Fruit fly (Drosophila melanogaster) whole organism, embryonic: Measurements from ENCODE around the gene CG33927.

ENCODE experiments used
- Adf1 ChIP-seq: fragments of 200-800 bp; sonication (Bioruptor generic); IDR thresholded peaks from 2 replicates; pipeline ENCODE4 v1.3.6; 2022; ENCODE audit warnings: missing biosample characterization, missing genetic modification characterization
- Awh ChIP-seq: fragments of 200-800 bp; sonication (Bioruptor generic); IDR thresholded peaks from 2 replicates; pipeline ENCODE4, ENCODE4 v1.3.6; 2022; ENCODE audit warnings: missing biosample characterization, missing genetic modification characterization
- Blimp-1 ChIP-seq: fragments of 200-800 bp; sonication (Bioruptor generic); optimal IDR thresholded peaks from 3 replicates; lab custom pipeline; 2018; ENCODE audit warnings: missing biosample characterization, missing genetic modification characterization, mild to moderate bottlenecking, moderate library complexity, missing genetic modification reagents
- CG12391 ChIP-seq: fragments of 200-800 bp; sonication (Bioruptor generic); optimal IDR thresholded peaks from 3 replicates; lab custom pipeline; 2018; ENCODE audit warnings: missing biosample characterization, mild to moderate bottlenecking, missing genetic modification characterization, moderate library complexity
- CG14667 ChIP-seq: fragments of 200-800 bp; sonication (Bioruptor generic); IDR thresholded peaks from 2 replicates; pipeline ENCODE4 v1.3.6; 2022; ENCODE audit warnings: missing biosample characterization, missing genetic modification characterization
- CG14710 ChIP-seq: fragments of 200-800 bp; sonication (Bioruptor generic); optimal IDR thresholded peaks from 3 replicates; lab custom pipeline; 2019; ENCODE audit warnings: missing biosample characterization, mild to moderate bottlenecking, missing genetic modification characterization, moderate library complexity
- CG15011 ChIP-seq: fragments of 200-800 bp; sonication (Bioruptor generic); optimal IDR thresholded peaks from 3 replicates; lab custom pipeline; 2018; ENCODE audit warnings: missing biosample characterization, mild to moderate bottlenecking, missing genetic modification characterization
- CG15601 ChIP-seq: fragments of 200-800 bp; sonication (Bioruptor generic); optimal IDR thresholded peaks from 3 replicates; lab custom pipeline; 2019; ENCODE audit warnings: missing biosample characterization, mild to moderate bottlenecking, missing genetic modification characterization, moderate library complexity
- CG1647 ChIP-seq: fragments of 200-800 bp; sonication (Bioruptor generic); optimal IDR thresholded peaks from 3 replicates; lab custom pipeline; 2016; ENCODE audit warnings: missing biosample characterization, missing genetic modification characterization
- CG17912 ChIP-seq: fragments of 200-800 bp; sonication (Bioruptor generic); optimal IDR thresholded peaks from 2 replicates; lab custom pipeline; 2018; ENCODE audit warnings: missing biosample characterization, mild to moderate bottlenecking, missing genetic modification characterization
- CG2712 ChIP-seq: fragments of 200-800 bp; optimal IDR thresholded peaks from 3 replicates; lab custom pipeline; 2019; ENCODE audit warnings: missing biosample characterization, mild to moderate bottlenecking, missing genetic modification characterization, moderate library complexity
- CG6683 ChIP-seq: fragments of 200-800 bp; sonication (Bioruptor generic); optimal IDR thresholded peaks from 2 replicates; lab custom pipeline; 2017; ENCODE audit warnings: missing biosample characterization, mild to moderate bottlenecking, missing genetic modification characterization, missing genetic modification reagents
- CG8290 ChIP-seq, 3 experiments: fragments of 200-800 bp; sonication (Bioruptor generic); optimal IDR thresholded peaks; 2 replicates each; lab custom pipeline; 2016 to 2019; ENCODE audit warnings: missing biosample characterization in 3 of 3, missing genetic modification characterization in 3 of 3, mild to moderate bottlenecking in 2 of 3, moderate library complexity in 1 of 3
- D19B ChIP-seq: fragments of 200-800 bp; sonication (Bioruptor generic); optimal IDR thresholded peaks from 2 replicates; lab custom pipeline; 2017; ENCODE audit warnings: missing biosample characterization, mild to moderate bottlenecking, missing genetic modification characterization
- Dll ChIP-seq: fragments of 200-800 bp; sonication (Bioruptor generic); IDR thresholded peaks from 4 replicates; pipeline ENCODE4 v1.3.6; 2022; ENCODE audit warnings: missing biosample characterization, missing genetic modification characterization; ENCODE audit not compliant: partially characterized antibody
- Doc3 ChIP-seq: fragments of 200-800 bp; sonication (Bioruptor generic); IDR thresholded peaks from 3 replicates; pipeline ENCODE4 v1.3.6; 2022; ENCODE audit warnings: missing biosample characterization, missing genetic modification characterization; ENCODE audit not compliant: partially characterized antibody
- Elba2 ChIP-seq: fragments of 200-800 bp; sonication (Bioruptor generic); optimal IDR thresholded peaks from 3 replicates; lab custom pipeline; 2016; ENCODE audit warnings: missing biosample characterization, missing genetic modification characterization
- Fer3 ChIP-seq: fragments of 200-800 bp; sonication (Bioruptor generic); optimal IDR thresholded peaks from 2 replicates; lab custom pipeline; 2018; ENCODE audit warnings: missing biosample characterization, mild to moderate bottlenecking, missing genetic modification characterization, moderate library complexity
- HmgD ChIP-seq: fragments of 200-800 bp; sonication (Bioruptor generic); optimal IDR thresholded peaks from 3 replicates; lab custom pipeline; 2016; ENCODE audit warnings: missing biosample characterization, missing genetic modification characterization
- Hmr ChIP-seq: fragments of 200-800 bp; sonication (Bioruptor generic); optimal IDR thresholded peaks from 3 replicates; lab custom pipeline; 2017; ENCODE audit warnings: mild to moderate bottlenecking, missing biosample characterization, missing genetic modification reagents, missing genetic modification characterization
- Max ChIP-seq: fragments of 200-800 bp; sonication (Bioruptor generic); optimal IDR thresholded peaks from 2 replicates; lab custom pipeline; 2016; ENCODE audit warnings: missing biosample characterization, mild to moderate bottlenecking, missing genetic modification characterization
- Oaz ChIP-seq: fragments of 200-800 bp; sonication (Bioruptor generic); IDR thresholded peaks from 2 replicates; pipeline ENCODE4 v1.3.6; 2022; ENCODE audit warnings: missing biosample characterization, missing genetic modification characterization
- Six4 ChIP-seq: fragments of 200-800 bp; sonication (Bioruptor generic); optimal IDR thresholded peaks from 2 replicates; lab custom pipeline; 2016; ENCODE audit warnings: missing biosample characterization, missing genetic modification characterization
- abd-A ChIP-seq: fragments of 200-800 bp; sonication (Bioruptor generic); optimal IDR thresholded peaks from 3 replicates; lab custom pipeline; 2019; ENCODE audit warnings: missing biosample characterization, mild to moderate bottlenecking, missing genetic modification characterization, moderate library complexity
- ac ChIP-seq: fragments of 200-800 bp; sonication (Bioruptor generic); optimal IDR thresholded peaks from 3 replicates; lab custom pipeline; 2017; ENCODE audit warnings: missing biosample characterization, mild to moderate bottlenecking, missing genetic modification characterization
- ap ChIP-seq: fragments of 200-800 bp; sonication (Bioruptor generic); IDR thresholded peaks from 2 replicates; pipeline ENCODE4 v1.3.6; 2022; ENCODE audit warnings: missing biosample characterization, missing genetic modification characterization
- eve ChIP-seq, 2 experiments: fragments of >200 bp; optimal IDR thresholded peaks; 2 replicates each; lab custom pipeline; 2017; ENCODE audit warnings: missing biosample characterization in 2 of 2, missing genetic modification characterization in 2 of 2
- eyg ChIP-seq: fragments of 200-800 bp; sonication (Bioruptor generic); optimal IDR thresholded peaks from 3 replicates; lab custom pipeline; 2016; ENCODE audit warnings: missing biosample characterization, missing genetic modification characterization
- ham ChIP-seq: fragments of 200-800 bp; sonication (Bioruptor generic); IDR thresholded peaks from 2 replicates; pipeline ENCODE4 v1.3.6; 2022; ENCODE audit warnings: missing biosample characterization, missing genetic modification characterization
- klu ChIP-seq: fragments of 200-800 bp; sonication (Bioruptor generic); IDR thresholded peaks from 2 replicates; pipeline ENCODE4 v1.3.6; 2022; ENCODE audit warnings: missing biosample characterization, missing genetic modification characterization
- kni ChIP-seq: fragments of 200-800 bp; sonication (Bioruptor generic); optimal IDR thresholded peaks from 3 replicates; lab custom pipeline; 2017; ENCODE audit warnings: mild to moderate bottlenecking, missing biosample characterization, missing genetic modification reagents, missing genetic modification characterization
- lbe ChIP-seq: fragments of 200-800 bp; sonication (Bioruptor generic); optimal IDR thresholded peaks from 2 replicates; lab custom pipeline; 2016; ENCODE audit warnings: missing biosample characterization, mild to moderate bottlenecking, missing genetic modification characterization
- lilli ChIP-seq: fragments of 200-800 bp; sonication (Bioruptor generic); optimal IDR thresholded peaks from 3 replicates; lab custom pipeline; 2016; ENCODE audit warnings: missing biosample characterization, missing genetic modification characterization
- onecut ChIP-seq: fragments of 200-800 bp; sonication (Bioruptor generic); IDR thresholded peaks from 2 replicates; pipeline ENCODE4 v1.3.6; 2022; ENCODE audit warnings: missing biosample characterization, missing genetic modification characterization
- org-1 ChIP-seq: fragments of 200-800 bp; sonication (Bioruptor generic); optimal IDR thresholded peaks from 2 replicates; lab custom pipeline; 2017; ENCODE audit warnings: missing biosample characterization, missing genetic modification characterization
- otp ChIP-seq: fragments of 200-800 bp; sonication (Bioruptor generic); IDR thresholded peaks from 3 replicates; pipeline ENCODE4, ENCODE4 v1.3.6; 2022; ENCODE audit warnings: missing biosample characterization, missing genetic modification characterization
- pnt ChIP-seq: fragments of 200-800 bp; sonication (Bioruptor generic); optimal IDR thresholded peaks from 3 replicates; lab custom pipeline; 2016; ENCODE audit warnings: missing biosample characterization, missing genetic modification characterization
- pzg ChIP-seq: fragments of 200-800 bp; sonication (Bioruptor generic); optimal IDR thresholded peaks from 3 replicates; lab custom pipeline; 2018; ENCODE audit warnings: missing biosample characterization, mild to moderate bottlenecking, missing genetic modification characterization, moderate library complexity
- sens-2 ChIP-seq: fragments of 200-800 bp; sonication (Bioruptor generic); IDR thresholded peaks from 2 replicates; pipeline ENCODE4 v1.3.6; 2022; ENCODE audit warnings: missing biosample characterization, missing genetic modification characterization
- sim ChIP-seq: fragments of 200-800 bp; sonication (Bioruptor generic); IDR thresholded peaks from 2 replicates; pipeline ENCODE4 v1.3.6; 2022; ENCODE audit warnings: missing biosample characterization, missing genetic modification characterization
- slp2 ChIP-seq: fragments of 200-800 bp; sonication (Bioruptor generic); optimal IDR thresholded peaks from 2 replicates; lab custom pipeline; 2016; ENCODE audit warnings: missing biosample characterization, missing genetic modification characterization
- sna ChIP-seq: fragments of 200-800 bp; sonication (Bioruptor generic); IDR thresholded peaks from 2 replicates; pipeline ENCODE4 v1.3.6; 2022; ENCODE audit warnings: missing biosample characterization, missing genetic modification characterization; ENCODE audit not compliant: partially characterized antibody
- stc ChIP-seq: fragments of 200-800 bp; sonication (Bioruptor generic); IDR thresholded peaks from 2 replicates; pipeline ENCODE4 v1.3.6; 2022; ENCODE audit warnings: missing biosample characterization, missing genetic modification characterization
- tap ChIP-seq: fragments of 200-800 bp; optimal IDR thresholded peaks from 3 replicates; lab custom pipeline; 2019; ENCODE audit warnings: missing biosample characterization, mild to moderate bottlenecking, missing genetic modification characterization, moderate library complexity
- tgo ChIP-seq: fragments of 200-800 bp; sonication (Bioruptor generic); IDR thresholded peaks from 3 replicates; pipeline ENCODE4 v1.3.6; 2022; ENCODE audit warnings: missing biosample characterization, missing genetic modification characterization
- trem ChIP-seq: fragments of 200-800 bp; optimal IDR thresholded peaks from 3 replicates; lab custom pipeline; 2019; ENCODE audit warnings: missing biosample characterization, mild to moderate bottlenecking, missing genetic modification characterization, moderate library complexity
- unpg ChIP-seq: fragments of 200-800 bp; sonication (Bioruptor generic); optimal IDR thresholded peaks from 3 replicates; lab custom pipeline; 2018; ENCODE audit warnings: missing biosample characterization, mild to moderate bottlenecking, missing genetic modification characterization, moderate library complexity
- vnd ChIP-seq: fragments of 200-800 bp; sonication (Bioruptor generic); IDR thresholded peaks from 3 replicates; pipeline ENCODE4 v1.3.6; 2022; ENCODE audit warnings: missing biosample characterization, missing genetic modification characterization; ENCODE audit not compliant: partially characterized antibody
- wdn ChIP-seq: fragments of 200-800 bp; sonication (Bioruptor generic); IDR thresholded peaks from 2 replicates; pipeline ENCODE4 v1.3.6; 2022; ENCODE audit warnings: missing biosample characterization, missing genetic modification characterization
- z ChIP-seq: fragments of 200-800 bp; sonication (Bioruptor generic); IDR thresholded peaks from 3 replicates; pipeline ENCODE4 v1.3.6; 2022; ENCODE audit warnings: missing biosample characterization, missing genetic modification characterization

Gene CG33927

dm6 chr3R:4654557-4655273 is 35.7 kb downstream of the CG33927 start, which contains the start of gene spartin (continued):
- TF ChIP-seq Fer3 (tag; lab: Kevin White, UChicago): no peak
- no peak for TF ChIP-seq Hmr (GFP tag; lab: Kevin White, UChicago)
- no peak for TF ChIP-seq CG14667 (GFP tag; lab: Robert Waterston, UW)
- no peak for TF ChIP-seq sens-2
- TF ChIP-seq Elba2: no peak
- TF ChIP-seq CG6683 (GFP tag; lab: Kevin White, UChicago): no peak
- no peak for TF ChIP-seq sim (GFP tag; lab: Robert Waterston, UW)
- TF ChIP-seq D19B (GFP tag; lab: Kevin White, UChicago): no peak
- TF ChIP-seq kni: no peak
- TF ChIP-seq lbe (GFP tag; lab: Kevin White, UChicago): peak; percentile 48
- TF ChIP-seq CG15601 (tag; lab: Kevin White, UChicago): peak; percentile 49
- peak; percentile 59 for TF ChIP-seq Blimp-1 (GFP tag; lab: Kevin White, UChicago)
- peak; percentile 28 for TF ChIP-seq CG2712 (tag; lab: Kevin White, UChicago)
- no peak for TF ChIP-seq CG17912 (GFP tag; lab: Kevin White, UChicago)
- no peak for TF ChIP-seq CG1647 (GFP tag; lab: Kevin White, UChicago)
- TF ChIP-seq pzg (GFP tag; lab: Kevin White, UChicago): peak; percentile 58
- TF ChIP-seq trem (tag; lab: Kevin White, UChicago): peak; percentile 36
- TF ChIP-seq eyg (GFP tag; lab: Kevin White, UChicago): no peak
- no peak for TF ChIP-seq tgo (GFP tag; lab: Robert Waterston, UW)
- TF ChIP-seq Awh (GFP tag; lab: Robert Waterston, UW): no peak
- TF ChIP-seq abd-A (tag; lab: Kevin White, UChicago): no peak
- peak; percentile 10 for TF ChIP-seq CG12391 (tag; lab: Kevin White, UChicago)
- no peak for TF ChIP-seq slp2 (GFP tag; lab: Kevin White, UChicago)
- TF ChIP-seq CG15011 (GFP tag; lab: Kevin White, UChicago): no peak
- no peak for TF ChIP-seq eve (GFP tag; optimal IDR thresholded peaks at IDR 0.05; lab: Kevin White, UChicago)
- peak; percentile 14 for TF ChIP-seq HmgD
- peak; percentile 39; the same call in 2 of the 3 replicates for TF ChIP-seq Doc3 (GFP tag; lab: Robert Waterston, UW)
- TF ChIP-seq Max (GFP tag; lab: Kevin White, UChicago): no peak
- no peak for TF ChIP-seq Six4 (GFP tag; lab: Kevin White, UChicago)
- no peak for TF ChIP-seq ham (GFP tag; lab: Robert Waterston, UW)
- no peak for TF ChIP-seq otp
- peak; percentile 50; the same call in 1 of the 2 replicates for TF ChIP-seq sna (GFP tag; lab: Robert Waterston, UW)
- TF ChIP-seq CG8290 (GFP tag; optimal IDR thresholded peaks at IDR 0.05; lab: Kevin White, UChicago): no peak
- TF ChIP-seq CG8290 (tag; optimal IDR thresholded peaks at IDR 0.05; lab: Kevin White, UChicago): peak in 1 of 2 experiments; percentile 60
- no peak for TF ChIP-seq Adf1 (GFP tag; lab: Robert Waterston, UW)
- TF ChIP-seq Oaz (GFP tag; lab: Robert Waterston, UW): no peak
- no peak for TF ChIP-seq z (GFP tag; lab: Robert Waterston, UW)
- no peak for TF ChIP-seq pnt (GFP tag; lab: Kevin White, UChicago)
- TF ChIP-seq klu (GFP tag; lab: Robert Waterston, UW): no peak
- no peak for TF ChIP-seq ac (GFP tag; lab: Kevin White, UChicago)
- no peak for TF ChIP-seq tap (tag; lab: Kevin White, UChicago)
- no peak for TF ChIP-seq wdn (GFP tag; lab: Robert Waterston, UW)
- TF ChIP-seq unpg (GFP tag; lab: Kevin White, UChicago): no peak
- no peak for TF ChIP-seq vnd
- TF ChIP-seq ap (GFP tag; lab: Robert Waterston, UW): no peak
- TF ChIP-seq CG14710: peak; percentile 10
- TF ChIP-seq Dll (GFP tag; lab: Robert Waterston, UW): 0 out of 4 replicates have a peak, but pooled peaks have one; percentile 47
- TF ChIP-seq lilli: peak; percentile 64
- no peak for TF ChIP-seq org-1 (GFP tag; lab: Kevin White, UChicago)
- TF ChIP-seq onecut (GFP tag; lab: Robert Waterston, UW): no peak
- TF ChIP-seq stc (GFP tag; lab: Robert Waterston, UW): no peak
